Worm (Caenorhabditis elegans): Measurements from ENCODE around the gene K10D11.6.

Gene K10D11.6

DNA sequence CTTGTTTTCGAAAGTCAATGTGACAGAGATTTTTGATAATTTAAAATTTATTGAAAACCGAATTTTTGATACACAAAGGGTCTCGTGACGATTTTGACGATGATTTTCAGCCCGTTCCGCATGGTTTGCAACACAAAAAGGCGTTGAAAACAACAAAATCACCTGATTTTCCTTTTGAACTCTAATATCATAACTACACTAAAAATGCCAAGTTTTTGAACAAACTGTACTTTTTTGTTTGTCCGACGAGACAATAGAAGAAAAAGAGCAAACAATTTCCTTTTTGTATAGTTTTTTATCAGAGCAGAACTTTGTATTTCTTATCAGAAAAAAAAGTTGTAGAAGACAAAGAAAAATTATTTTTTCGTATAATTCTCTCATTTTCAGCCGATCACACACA, 42.9 kb upstream of the K10D11.6 start:
- TF ChIP-seq gei-17 (GFP tag; optimal IDR thresholded peaks at IDR 0.05) (no peak), F23B12.7 (tag; optimal IDR thresholded peaks at IDR 0.05; ENCODE audit: insufficient read depth) (no peak), snpc-3.4 (tag; optimal IDR thresholded peaks at IDR 0.05) (no peak), C06A6.2 (GFP tag; conservative IDR thresholded peaks at IDR 0.05) (no peak), cebp-1 (GFP tag; IDR thresholded peaks at IDR 0.05) (no peak), cebp-1 (tag; optimal IDR thresholded peaks at IDR 0.05) (peak; percentile 4), nhr-80 (tag; optimal IDR thresholded peaks at IDR 0.05) (peak; percentile 29), nhr-179 (tag; optimal IDR thresholded peaks at IDR 0.05) (no peak), rpc-1 (optimal IDR thresholded peaks at IDR 0.05) (no peak), rpc-1 (tag; optimal IDR thresholded peaks at IDR 0.05) (no peak)

- TF ChIP-seq B0336.3 (GFP tag; IDR thresholded peaks at IDR 0.05): no peak
- 0 out of 2 replicates have a peak, but pooled peaks have one; percentile 9 for TF ChIP-seq madf-6 (GFP tag; IDR thresholded peaks at IDR 0.05)
- TF ChIP-seq ztf-18 (tag; optimal IDR thresholded peaks at IDR 0.05): peak; percentile 2
- TF ChIP-seq nhr-80 (tag; optimal IDR thresholded peaks at IDR 0.05): no peak
- TF ChIP-seq ztf-26 (tag; optimal IDR thresholded peaks at IDR 0.05): no peak
- no peak for TF ChIP-seq lin-26 (GFP tag; IDR thresholded peaks at IDR 0.05)
- peak; percentile 38; the same call in 1 of the 2 replicates for TF ChIP-seq zfh-2 (GFP tag; conservative IDR thresholded peaks at IDR 0.05)
- TF ChIP-seq C17E4.6 (GFP tag; IDR thresholded peaks at IDR 0.05): no peak
- no peak for TF ChIP-seq nhr-120 (GFP tag; IDR thresholded peaks at IDR 0.05)
- no peak for TF ChIP-seq attf-5 (GFP tag; optimal IDR thresholded peaks at IDR 0.05)
- TF ChIP-seq Y53G8AR.9 (GFP tag; conservative IDR thresholded peaks at IDR 0.05): 0 out of 2 replicates have a peak, but pooled peaks have one; percentile 20
- no peak for TF ChIP-seq T26A5.8 (tag; optimal IDR thresholded peaks at IDR 0.05)
- no peak for TF ChIP-seq snpc-4 (GFP tag; optimal IDR thresholded peaks at IDR 0.05)
- TF ChIP-seq snpc-4 (tag; optimal IDR thresholded peaks at IDR 0.05): no peak
- no peak for TF ChIP-seq somi-1 (GFP tag; optimal IDR thresholded peaks at IDR 0.05)
- TF ChIP-seq dox-1 (GFP tag; IDR thresholded peaks at IDR 0.05): no peak
- no peak for TF ChIP-seq ceh-27 (GFP tag; optimal IDR thresholded peaks at IDR 0.05)
Measured at ce11 chrIV:13030467-13031299, 41.4 kb upstream of the K10D11.6 start.

DNA sequence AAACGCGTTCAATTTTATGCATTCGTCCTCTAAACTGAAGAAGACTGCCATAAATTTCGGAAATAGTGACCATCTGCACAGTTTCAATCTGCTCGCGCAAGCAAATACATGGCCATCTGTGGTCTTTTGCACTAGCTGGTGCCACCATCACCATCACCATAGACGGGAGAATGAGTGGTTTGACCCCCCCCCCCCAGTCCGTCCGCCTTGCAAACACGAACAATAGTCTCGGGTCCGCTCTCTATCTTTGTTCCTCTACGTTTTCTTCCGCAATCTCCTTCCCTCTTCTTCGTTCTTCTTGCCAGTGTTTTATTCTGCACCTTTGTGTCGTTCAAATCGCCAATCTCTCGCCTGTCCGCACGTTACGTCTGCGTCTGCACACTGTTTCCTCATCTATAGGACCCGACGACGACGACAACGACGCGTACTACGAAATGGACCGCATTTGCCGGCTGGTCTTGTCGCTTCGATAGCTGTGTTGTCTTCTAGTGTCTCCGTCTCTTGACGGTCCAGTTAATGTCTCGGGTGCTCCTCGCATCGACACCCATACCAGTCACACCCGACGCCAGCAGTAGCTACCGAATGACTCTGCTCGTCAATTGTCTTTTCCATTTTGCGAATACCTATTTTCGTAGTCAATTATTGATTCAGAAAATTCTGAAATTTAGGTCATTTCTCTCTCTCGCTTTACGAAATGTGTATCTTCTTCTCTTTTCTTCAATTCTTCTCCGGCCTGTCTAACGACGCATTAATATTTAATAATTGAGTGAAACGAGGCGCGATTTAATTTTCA, 40.6 kb upstream of the K10D11.6 start:
- TF ChIP-seq ceh-100 (GFP tag; IDR thresholded peaks at IDR 0.05): no peak
- TF ChIP-seq zfh-2 (GFP tag; conservative IDR thresholded peaks at IDR 0.05): peak; percentile 65
- 0 out of 2 replicates have a peak, but pooled peaks have one; percentile 59 for TF ChIP-seq cebp-2 (GFP tag; IDR thresholded peaks at IDR 0.05)
- peak; percentile 36; the same call in 1 of the 2 replicates for TF ChIP-seq B0336.3 (GFP tag; IDR thresholded peaks at IDR 0.05)

DNA sequence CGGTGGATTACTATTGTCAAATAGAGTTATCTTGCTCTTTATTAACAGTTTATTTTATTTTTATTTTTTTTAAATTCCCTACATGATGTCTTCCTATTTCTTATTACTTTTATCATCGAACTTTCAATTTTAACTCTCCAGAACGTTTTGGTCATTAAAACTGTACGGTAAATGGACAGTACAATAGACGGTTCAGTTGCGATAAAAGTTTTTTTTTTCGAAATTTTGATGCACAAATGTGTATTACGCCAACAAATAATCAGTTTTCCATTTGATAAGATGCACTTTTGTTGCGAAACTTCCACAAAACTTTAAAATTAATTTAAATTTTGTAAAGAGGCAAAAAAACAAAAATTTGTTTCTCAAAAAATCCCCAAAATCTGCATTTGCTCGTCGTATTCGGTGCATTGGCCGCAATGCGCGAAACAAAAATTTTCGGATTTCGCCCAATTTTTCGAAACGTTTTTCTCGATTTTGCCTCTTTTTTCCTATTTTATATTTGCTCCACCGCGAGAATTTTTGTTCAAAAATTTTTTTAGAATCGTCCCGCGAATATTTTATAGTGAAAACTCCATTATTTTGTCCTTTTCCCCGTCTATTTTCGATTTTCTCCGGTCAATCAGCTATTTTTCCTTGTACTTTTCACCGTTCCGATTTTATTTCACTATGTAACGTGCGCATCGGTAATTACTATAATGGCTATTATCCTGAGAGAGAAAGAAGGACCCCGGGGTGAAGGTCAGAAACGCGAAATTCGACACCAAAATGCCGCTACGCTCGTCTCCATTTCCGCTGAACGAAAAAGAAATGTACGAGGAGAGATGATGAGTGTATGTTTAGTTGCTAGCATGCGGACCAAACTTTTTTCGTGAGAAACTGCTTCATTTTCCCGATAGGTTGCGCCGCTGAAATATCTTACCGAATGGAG, 39.8 kb upstream of the K10D11.6 start:
- TF ChIP-seq lsl-1 (GFP tag; optimal IDR thresholded peaks at IDR 0.05) (peak; percentile 61), mes-4 (tag; optimal IDR thresholded peaks at IDR 0.05) (no peak), rcor-1 (GFP tag; IDR thresholded peaks at IDR 0.05) (peak; percentile 28; the same call in 1 of the 2 replicates), cebp-1 (GFP tag; IDR thresholded peaks at IDR 0.05) (no peak), cebp-1 (tag; optimal IDR thresholded peaks at IDR 0.05) (peak; percentile 20), unc-130 (GFP tag; optimal IDR thresholded peaks at IDR 0.05) (no peak), lin-54 (GFP tag; optimal IDR thresholded peaks at IDR 0.05) (peak; percentile 57), madf-6 (GFP tag; IDR thresholded peaks at IDR 0.05) (peak; percentile 89), madf-8 (GFP tag; conservative IDR thresholded peaks at IDR 0.05) (peak; percentile 82), xnd-1 (tag; optimal IDR thresholded peaks at IDR 0.05) (peak; percentile 66), mxl-1 (tag; optimal IDR thresholded peaks at IDR 0.05) (no peak), tbp1 (GFP tag; optimal IDR thresholded peaks at IDR 0.05) (peak; percentile 19), pbrm-1 (GFP tag; IDR thresholded peaks at IDR 0.05) (0 out of 2 replicates have a peak, but pooled peaks have one; percentile 24), nhr-80 (tag; optimal IDR thresholded peaks at IDR 0.05) (peak; percentile 49), F52B5.7 (tag; optimal IDR thresholded peaks at IDR 0.05) (no peak), F33H1.4 (GFP tag; IDR thresholded peaks at IDR 0.05) (peak; percentile 63)
